Worm (Caenorhabditis elegans) whole organism, young adult: ENCODE measurements around the gene cdgs-1.

Experiments used
- attf-3 ChIP-seq: fragments of 200-800 bp; sonication (Bioruptor generic); conservative IDR thresholded peaks from 2 replicates; pipeline ENCODE4 v1.3.6; 2022; ENCODE audit warnings: missing genetic modification reagents, missing genetic modification characterization, missing compliant biosample characterization
- attf-6 ChIP-seq: fragments of 200-800 bp; sonication (Bioruptor generic); IDR thresholded peaks from 2 replicates; pipeline ENCODE4 v1.3.6; 2022; ENCODE audit warnings: missing genetic modification reagents, missing genetic modification characterization, missing compliant biosample characterization
- bed-2 ChIP-seq: fragments of 200-800 bp; sonication (Bioruptor generic); IDR thresholded peaks from 2 replicates; pipeline ENCODE4 v1.3.6; 2022; ENCODE audit warnings: missing genetic modification reagents, missing genetic modification characterization, missing compliant biosample characterization
- cebp-2 ChIP-seq: fragments of 200-800 bp; sonication (Bioruptor generic); IDR thresholded peaks from 2 replicates; pipeline ENCODE4 v1.3.6; 2022; ENCODE audit warnings: missing genetic modification characterization, missing compliant biosample characterization
- ceh-27 ChIP-seq: fragments of 200-800 bp; sonication (Bioruptor generic); optimal IDR thresholded peaks from 2 replicates; lab custom pipeline; 2018; ENCODE audit warnings: mild to moderate bottlenecking, missing genetic modification characterization, moderate library complexity, missing compliant biosample characterization
- ceh-58 ChIP-seq: fragments of 200-800 bp; sonication (Bioruptor generic); IDR thresholded peaks from 2 replicates; pipeline ENCODE4 v1.3.6; 2022; ENCODE audit warnings: missing genetic modification characterization, missing compliant biosample characterization
- hrde-1 ChIP-seq: sonication (generic microtip); optimal IDR thresholded peaks from 2 replicates; lab custom pipeline; 2016; ENCODE audit warnings: missing genetic modification characterization, mild to moderate bottlenecking, missing compliant biosample characterization, moderate library complexity, missing genotype, missing genetic modification reagents, borderline replicate concordance
- lsl-1 ChIP-seq: fragments of 200-800 bp; sonication (Bioruptor generic); optimal IDR thresholded peaks from 2 replicates; lab custom pipeline; 2018; ENCODE audit warnings: mild to moderate bottlenecking, missing genetic modification characterization, moderate library complexity, missing compliant biosample characterization
- sea-2 ChIP-seq: fragments of 200-800 bp; sonication (Bioruptor generic); IDR thresholded peaks from 2 replicates; pipeline ENCODE4 v1.3.6; 2022; ENCODE audit warnings: missing genetic modification characterization, missing compliant biosample characterization
- snpc-4 ChIP-seq, 5 experiments: fragments of 150-350 bp in 1 of 5; sonication (generic microtip) in 4 of 5; optimal IDR thresholded peaks; 2 replicates each; lab custom pipeline; 2014 to 2018; ENCODE audit warnings: missing genetic modification characterization in 5 of 5, missing biosample characterization in 3 of 5, antibody characterized with exemption in 2 of 5, mild to moderate bottlenecking in 2 of 5, missing compliant biosample characterization in 2 of 5, missing genotype in 2 of 5, moderate library complexity in 2 of 5, missing genetic modification reagents in 1 of 5
- unc-62 ChIP-seq: fragments of 150-350 bp; optimal IDR thresholded peaks from 2 replicates; lab custom pipeline; 2014; ENCODE audit warnings: missing biosample characterization, missing genetic modification reagents, missing genetic modification characterization
- xnd-1 ChIP-seq: sonication (generic microtip); optimal IDR thresholded peaks from 2 replicates; lab custom pipeline; 2016; ENCODE audit warnings: missing genotype, missing genetic modification reagents, missing genetic modification characterization, missing compliant biosample characterization

DNA sequence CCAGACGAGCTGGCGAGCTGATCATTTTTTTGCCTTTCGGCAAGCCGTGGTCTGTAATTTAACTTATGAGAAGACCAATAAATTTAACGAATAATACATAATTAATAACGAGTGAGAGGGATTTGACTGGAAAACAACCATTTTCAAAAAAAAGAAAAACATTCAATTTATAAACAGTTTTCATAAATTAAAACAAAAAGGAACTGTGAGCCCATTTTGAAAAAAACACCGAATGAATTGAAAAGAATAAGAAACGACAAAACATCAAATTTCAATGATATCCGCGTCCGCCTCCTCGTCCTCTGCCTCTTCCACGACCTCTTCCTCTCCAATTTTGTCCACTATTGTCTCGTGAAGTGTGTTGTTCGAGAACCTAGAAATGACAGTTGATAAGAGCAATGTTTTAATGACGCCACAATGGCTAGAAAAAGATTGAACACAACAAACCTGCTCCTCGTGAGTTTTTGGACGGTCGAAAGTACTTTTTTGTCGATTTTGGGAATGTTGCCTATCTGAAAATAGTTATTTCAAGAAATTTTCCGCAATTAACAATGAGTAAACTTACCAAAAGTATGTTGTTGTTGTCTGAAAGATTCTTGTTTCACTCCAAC is 31.6 kb downstream of the cdgs-1 start, which contains the start of gene tag-321:
- TF ChIP-seq ceh-58 (GFP tag; lab: Robert Waterston, UW) (no peak), hrde-1 (tag; lab: Kevin White, UChicago) (no peak), attf-6 (GFP tag; lab: Robert Waterston, UW) (no peak), sea-2 (GFP tag; lab: Robert Waterston, UW) (no peak), ceh-27 (GFP tag; lab: Kevin White, UChicago) (no peak), snpc-4 (GFP tag; optimal IDR thresholded peaks at IDR 0.05; lab: Kevin White, UChicago) (no peak), snpc-4 (tag; optimal IDR thresholded peaks at IDR 0.05; lab: Kevin White, UChicago) (no peak), bed-2 (no peak), cebp-2 (GFP tag; lab: Robert Waterston, UW) (no peak), attf-3 (no peak), unc-62 (GFP tag; lab: Kevin White, UChicago) (no peak), xnd-1 (tag; lab: Kevin White, UChicago) (no peak), lsl-1 (GFP tag; lab: Kevin White, UChicago) (no peak)
